Worm (Caenorhabditis elegans) whole organism, young adult: ENCODE measurements around the gene F22F7.12.
A peak's percentile ranks its signal among the peaks of the same experiment; 100 is the strongest.

Experiments
- F23B12.7 ChIP-seq: sonication (generic microtip); optimal IDR thresholded peaks from 2 replicates; lab custom pipeline; 2017; ENCODE audit warnings: missing genetic modification characterization, mild to moderate bottlenecking, missing compliant biosample characterization, antibody characterized with exemption, moderate library complexity; ENCODE audit not compliant: insufficient read depth
- K11D2.4 ChIP-seq: fragments of 200-800 bp; sonication (Bioruptor generic); IDR thresholded peaks from 2 replicates; pipeline ENCODE4 v1.3.6; 2022; ENCODE audit warnings: missing genetic modification reagents, missing genetic modification characterization, missing compliant biosample characterization
- K12H6.12 ChIP-seq: fragments of 200-800 bp; sonication (Bioruptor generic); optimal IDR thresholded peaks from 2 replicates; lab custom pipeline; 2018; ENCODE audit warnings: mild to moderate bottlenecking, missing genetic modification characterization, missing compliant biosample characterization
- Y67H2A.10 ChIP-seq: fragments of 200-800 bp; sonication (Bioruptor generic); conservative IDR thresholded peaks from 2 replicates; pipeline ENCODE4 v1.3.6; 2022; ENCODE audit warnings: missing genetic modification reagents, missing genetic modification characterization, missing compliant biosample characterization
- Y95B8A.8 ChIP-seq: fragments of 200-800 bp; sonication (Bioruptor generic); IDR thresholded peaks from 2 replicates; pipeline ENCODE4 v1.3.6; 2022; ENCODE audit warnings: missing genetic modification reagents, missing genetic modification characterization, missing compliant biosample characterization
- atf-7 ChIP-seq: sonication (generic microtip); optimal IDR thresholded peaks from 2 replicates; lab custom pipeline; 2017; ENCODE audit warnings: mild to moderate bottlenecking, missing genetic modification characterization, missing compliant biosample characterization
- athp-1 ChIP-seq: sonication (generic microtip); optimal IDR thresholded peaks from 2 replicates; lab custom pipeline; 2017; ENCODE audit warnings: mild to moderate bottlenecking, missing genetic modification characterization, missing compliant biosample characterization
- cebp-1 ChIP-seq, 2 experiments: fragments of 200-800 bp in 1 of 2; sonication (Bioruptor generic) in 1 of 2; sonication (generic microtip) in 1 of 2; IDR thresholded peaks in 1 of 2; optimal IDR thresholded peaks in 1 of 2; 2 replicates each; pipeline versions ENCODE4 v1.3.6 to Lab custom; 2017 to 2022; ENCODE audit warnings: missing compliant biosample characterization in 2 of 2, missing genetic modification characterization in 2 of 2, mild to moderate bottlenecking in 1 of 2, missing genetic modification reagents in 1 of 2, moderate library complexity in 1 of 2
- cebp-2 ChIP-seq: fragments of 200-800 bp; sonication (Bioruptor generic); IDR thresholded peaks from 2 replicates; pipeline ENCODE4 v1.3.6; 2022; ENCODE audit warnings: missing genetic modification characterization, missing compliant biosample characterization
- ceh-27 ChIP-seq: fragments of 200-800 bp; sonication (Bioruptor generic); optimal IDR thresholded peaks from 2 replicates; lab custom pipeline; 2018; ENCODE audit warnings: mild to moderate bottlenecking, missing genetic modification characterization, moderate library complexity, missing compliant biosample characterization
- ceh-58 ChIP-seq: fragments of 200-800 bp; sonication (Bioruptor generic); IDR thresholded peaks from 2 replicates; pipeline ENCODE4 v1.3.6; 2022; ENCODE audit warnings: missing genetic modification characterization, missing compliant biosample characterization
- chd-7 ChIP-seq: sonication (generic microtip); optimal IDR thresholded peaks from 2 replicates; lab custom pipeline; 2016; ENCODE audit warnings: mild to moderate bottlenecking, missing genetic modification characterization, moderate library complexity, missing compliant biosample characterization
- dox-1 ChIP-seq: fragments of 200-800 bp; sonication (Bioruptor generic); IDR thresholded peaks from 2 replicates; pipeline ENCODE4 v1.3.6; 2022; ENCODE audit warnings: missing genetic modification reagents, missing genetic modification characterization, missing compliant biosample characterization
- egl-44 ChIP-seq: fragments of 200-800 bp; sonication (Bioruptor generic); IDR thresholded peaks from 2 replicates; pipeline ENCODE4 v1.3.6; 2022; ENCODE audit warnings: missing genetic modification reagents, missing genetic modification characterization, missing compliant biosample characterization
- egrh-3 ChIP-seq: fragments of 200-800 bp; sonication (Bioruptor generic); IDR thresholded peaks from 2 replicates; pipeline ENCODE4 v1.3.6; 2022; ENCODE audit warnings: missing genetic modification reagents, missing genetic modification characterization, missing compliant biosample characterization
- ets-4 ChIP-seq: fragments of 200-800 bp; sonication (Bioruptor generic); optimal IDR thresholded peaks from 2 replicates; lab custom pipeline; 2018; ENCODE audit warnings: mild to moderate bottlenecking, missing genetic modification characterization, missing compliant biosample characterization
- hlh-26 ChIP-seq: fragments of 200-800 bp; sonication (Bioruptor generic); conservative IDR thresholded peaks from 2 replicates; pipeline ENCODE4 v1.3.6; 2022; ENCODE audit warnings: missing genetic modification reagents, missing genetic modification characterization, missing compliant biosample characterization
- hmg-1.2 ChIP-seq: fragments of 200-800 bp; sonication (Bioruptor generic); IDR thresholded peaks from 2 replicates; pipeline ENCODE4 v1.3.6; 2022; ENCODE audit warnings: missing genetic modification reagents, missing genetic modification characterization, missing compliant biosample characterization
- hrde-1 ChIP-seq: sonication (generic microtip); optimal IDR thresholded peaks from 2 replicates; lab custom pipeline; 2016; ENCODE audit warnings: missing genetic modification characterization, mild to moderate bottlenecking, missing compliant biosample characterization, moderate library complexity, missing genotype, missing genetic modification reagents, borderline replicate concordance
- let-526 ChIP-seq: fragments of 200-800 bp; sonication (Bioruptor generic); IDR thresholded peaks from 2 replicates; pipeline ENCODE4 v1.3.6; 2022; ENCODE audit warnings: missing genetic modification reagents, missing genetic modification characterization, missing compliant biosample characterization
- let-607 ChIP-seq, 2 experiments: fragments of 200-800 bp in 1 of 2; sonication (Bioruptor generic) in 1 of 2; sonication (generic microtip) in 1 of 2; optimal IDR thresholded peaks; 2 replicates each; lab custom pipeline; 2016 to 2018; ENCODE audit warnings: mild to moderate bottlenecking in 2 of 2, missing compliant biosample characterization in 2 of 2, missing genetic modification characterization in 2 of 2, moderate library complexity in 2 of 2, missing genotype in 1 of 2
- lin-35 ChIP-seq, 3 experiments: fragments of 150-350 bp in 2 of 3; sonication (generic microtip) in 1 of 3; optimal IDR thresholded peaks; 2 replicates each; lab custom pipeline; 2014 to 2018; ENCODE audit warnings: missing biosample characterization in 3 of 3, missing genetic modification characterization in 3 of 3, missing genetic modification reagents in 3 of 3
- lin-40 ChIP-seq: sonication (generic microtip); optimal IDR thresholded peaks from 2 replicates; lab custom pipeline; 2016; ENCODE audit warnings: missing genetic modification characterization, mild to moderate bottlenecking, missing compliant biosample characterization, missing genotype, missing genetic modification reagents
- lin-54 ChIP-seq: fragments of 200-800 bp; sonication (Bioruptor generic); optimal IDR thresholded peaks from 2 replicates; lab custom pipeline; 2018; ENCODE audit warnings: mild to moderate bottlenecking, missing genetic modification characterization, missing compliant biosample characterization
- madf-3 ChIP-seq: fragments of 200-800 bp; sonication (Bioruptor generic); IDR thresholded peaks from 2 replicates; pipeline ENCODE4 v1.3.6; 2022; ENCODE audit warnings: missing genetic modification reagents, missing genetic modification characterization, missing compliant biosample characterization
- madf-6 ChIP-seq: fragments of 200-800 bp; sonication (Bioruptor generic); IDR thresholded peaks from 2 replicates; pipeline ENCODE4 v1.3.6; 2022; ENCODE audit warnings: missing genetic modification reagents, missing genetic modification characterization, missing compliant biosample characterization
- mcd-1 ChIP-seq: fragments of 200-800 bp; sonication (Bioruptor generic); IDR thresholded peaks from 2 replicates; pipeline ENCODE4 v1.3.6; 2022; ENCODE audit warnings: missing genetic modification reagents, missing genetic modification characterization, missing compliant biosample characterization
- mes-4 ChIP-seq: sonication (generic microtip); optimal IDR thresholded peaks from 2 replicates; lab custom pipeline; 2016; ENCODE audit warnings: missing genotype, missing genetic modification characterization, missing compliant biosample characterization
- nfya-1 ChIP-seq: sonication (generic microtip); optimal IDR thresholded peaks from 2 replicates; lab custom pipeline; 2017; ENCODE audit warnings: antibody characterized with exemption, missing compliant biosample characterization, missing genetic modification characterization, borderline replicate concordance; ENCODE audit not compliant: insufficient read depth
- nfyb-1 ChIP-seq: fragments of 200-800 bp; sonication (Bioruptor generic); IDR thresholded peaks from 2 replicates; pipeline ENCODE4 v1.3.6; 2022; ENCODE audit warnings: missing genetic modification reagents, missing genetic modification characterization, missing compliant biosample characterization
- nhr-179 ChIP-seq: sonication (generic microtip); optimal IDR thresholded peaks from 2 replicates; lab custom pipeline; 2016; ENCODE audit warnings: mild to moderate bottlenecking, missing genetic modification characterization, missing compliant biosample characterization
- nhr-80 ChIP-seq: sonication (generic microtip); optimal IDR thresholded peaks from 2 replicates; lab custom pipeline; 2016; ENCODE audit warnings: missing genetic modification characterization, missing compliant biosample characterization
- rec-8 ChIP-seq, 2 experiments: sonication (generic microtip); optimal IDR thresholded peaks; 2 replicates each; lab custom pipeline; 2016; ENCODE audit warnings: mild to moderate bottlenecking in 2 of 2, missing genetic modification characterization in 2 of 2, missing genetic modification reagents in 2 of 2, missing genotype in 2 of 2, missing biosample characterization in 1 of 2, missing compliant biosample characterization in 1 of 2, moderate library complexity in 1 of 2
- sea-2 ChIP-seq: fragments of 200-800 bp; sonication (Bioruptor generic); IDR thresholded peaks from 2 replicates; pipeline ENCODE4 v1.3.6; 2022; ENCODE audit warnings: missing genetic modification characterization, missing compliant biosample characterization
- snpc-1.3 ChIP-seq: sonication (generic microtip); optimal IDR thresholded peaks from 2 replicates; lab custom pipeline; 2017; ENCODE audit warnings: missing genetic modification characterization, mild to moderate bottlenecking, missing compliant biosample characterization, antibody characterized with exemption, moderate library complexity, missing genotype, missing genetic modification reagents; ENCODE audit not compliant: insufficient read depth
- snpc-4 ChIP-seq, 5 experiments: fragments of 150-350 bp in 1 of 5; sonication (generic microtip) in 4 of 5; optimal IDR thresholded peaks; 2 replicates each; lab custom pipeline; 2014 to 2018; ENCODE audit warnings: missing genetic modification characterization in 5 of 5, missing biosample characterization in 3 of 5, antibody characterized with exemption in 2 of 5, mild to moderate bottlenecking in 2 of 5, missing compliant biosample characterization in 2 of 5, missing genotype in 2 of 5, moderate library complexity in 2 of 5, missing genetic modification reagents in 1 of 5
- tlf-1 ChIP-seq: fragments of 200-800 bp; sonication (Bioruptor generic); optimal IDR thresholded peaks from 2 replicates; lab custom pipeline; 2018; ENCODE audit warnings: mild to moderate bottlenecking, missing genetic modification characterization, missing compliant biosample characterization
- zfh-2 ChIP-seq: fragments of 200-800 bp; sonication (Bioruptor generic); conservative IDR thresholded peaks from 2 replicates; pipeline ENCODE4 v1.3.6; 2022; ENCODE audit warnings: missing genetic modification reagents, missing genetic modification characterization, missing compliant biosample characterization
- ztf-18 ChIP-seq: sonication (generic microtip); optimal IDR thresholded peaks from 2 replicates; lab custom pipeline; 2016; ENCODE audit warnings: missing genotype, mild to moderate bottlenecking, missing genetic modification characterization, missing compliant biosample characterization
- ztf-25 ChIP-seq: fragments of 200-800 bp; sonication (Bioruptor generic); IDR thresholded peaks from 2 replicates; pipeline ENCODE4 v1.3.6; 2022; ENCODE audit warnings: missing genetic modification reagents, missing genetic modification characterization, missing compliant biosample characterization
- ztf-3 ChIP-seq: fragments of 200-800 bp; sonication (Bioruptor generic); optimal IDR thresholded peaks from 2 replicates; lab custom pipeline; 2018; ENCODE audit warnings: mild to moderate bottlenecking, missing genetic modification characterization, missing compliant biosample characterization

F22F7.12 gene

DNA sequence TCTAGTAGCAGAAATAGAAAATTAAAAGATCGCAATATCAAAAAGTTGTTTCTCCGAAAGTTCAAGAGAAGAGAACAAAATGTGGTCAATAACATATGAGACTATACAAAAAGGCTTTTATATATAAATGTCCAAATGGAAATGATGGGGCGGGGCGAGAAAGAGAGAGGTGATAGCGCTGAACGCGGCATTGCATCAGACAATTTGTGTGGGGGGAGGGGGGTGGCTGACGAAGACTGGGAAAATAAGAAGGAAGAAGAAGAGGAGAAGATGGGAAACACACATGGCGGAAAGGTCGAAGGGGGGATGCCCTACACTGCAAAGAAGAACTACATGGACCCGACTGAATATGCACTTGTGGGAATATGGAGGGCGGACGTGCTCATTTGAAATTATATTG lies 9.0 kb downstream of the F22F7.12 start (continued):
- TF ChIP-seq hlh-26 (GFP tag; lab: Robert Waterston, UW) (no peak), snpc-1.3 (tag; lab: Kevin White, UChicago) (no peak), rec-8 (tag; optimal IDR thresholded peaks at IDR 0.05; lab: Kevin White, UChicago) (no peak), hrde-1 (no peak), atf-7 (tag; lab: Kevin White, UChicago) (no peak), Y95B8A.8 (GFP tag; lab: Robert Waterston, UW) (no peak)

DNA sequence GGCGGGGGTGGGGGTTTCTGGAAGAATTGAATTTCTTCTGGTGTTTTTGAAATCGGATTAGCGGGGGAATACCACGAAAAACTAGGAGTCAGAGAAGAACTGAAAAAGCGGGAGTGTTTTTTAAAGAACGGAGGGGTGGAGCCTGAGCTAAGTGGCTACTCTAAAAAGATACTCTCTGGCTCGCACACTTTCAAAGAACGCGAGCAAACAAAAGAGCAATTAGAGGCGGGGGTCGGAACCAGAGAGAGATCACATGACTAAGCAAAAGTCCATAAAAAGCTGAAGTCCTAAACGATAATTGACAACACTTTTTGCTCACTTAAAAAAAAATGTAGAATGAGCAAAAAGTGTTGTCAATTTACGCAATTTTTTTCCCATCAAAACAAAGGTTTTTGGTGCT lies 10.0 kb downstream of the F22F7.12 start:
- TF ChIP-seq mes-4 (tag; lab: Kevin White, UChicago) (no peak), lin-35 (GFP tag; optimal IDR thresholded peaks at IDR 0.05; lab: Kevin White, UChicago) (peak in 1 of 3 experiments; percentile 9)

DNA sequence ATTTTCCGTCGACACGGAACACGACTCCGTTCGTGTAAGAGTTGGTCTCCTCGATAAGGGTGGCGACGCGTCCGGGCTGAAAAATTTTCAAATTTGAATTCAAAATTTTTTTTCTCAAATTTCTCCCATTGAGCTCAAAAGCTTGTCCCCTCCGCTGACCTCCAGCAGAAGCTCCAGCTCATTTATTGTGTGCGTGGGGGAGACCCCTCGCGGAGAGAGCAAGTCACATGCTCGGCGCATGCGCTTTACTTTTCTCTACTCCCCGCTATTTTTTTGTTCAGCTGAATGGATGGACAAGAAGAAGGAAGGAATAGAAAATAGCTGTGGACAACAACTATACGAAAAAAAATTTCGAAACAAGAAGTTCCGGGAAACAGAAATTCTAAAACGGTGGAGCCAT lies 10.8 kb downstream of the F22F7.12 start:
- TF ChIP-seq hmg-1.2 (GFP tag; lab: Robert Waterston, UW), result peak; percentile 37; the same call in 1 of the 2 replicates
- peak; percentile 70 for TF ChIP-seq K12H6.12 (tag; lab: Kevin White, UChicago)
- no peak for TF ChIP-seq ztf-25
- no peak for TF ChIP-seq snpc-1.3 (tag; lab: Kevin White, UChicago)
- peak; percentile 31; the same call in 1 of the 2 replicates for TF ChIP-seq egrh-3 (GFP tag; lab: Robert Waterston, UW)
- peak; percentile 41 for TF ChIP-seq chd-7 (tag; lab: Kevin White, UChicago)
- no peak for TF ChIP-seq snpc-4 (GFP tag; optimal IDR thresholded peaks at IDR 0.05; lab: Kevin White, UChicago)
- peak in 1 of 4 experiments; percentile 13 for TF ChIP-seq snpc-4 (tag; optimal IDR thresholded peaks at IDR 0.05; lab: Kevin White, UChicago)
- TF ChIP-seq mcd-1 (GFP tag; lab: Robert Waterston, UW), result 0 out of 2 replicates have a peak, but pooled peaks have one; percentile 41
- peak; percentile 43 for TF ChIP-seq ceh-27
- no peak for TF ChIP-seq ztf-18
- TF ChIP-seq nhr-80, result peak; percentile 7
- TF ChIP-seq nfya-1 (tag; lab: Kevin White, UChicago), result no peak
- peak; percentile 45 for TF ChIP-seq atf-7 (tag; lab: Kevin White, UChicago)
- TF ChIP-seq cebp-1 (GFP tag; IDR thresholded peaks at IDR 0.05; lab: Robert Waterston, UW), result no peak
- TF ChIP-seq cebp-1 (tag; optimal IDR thresholded peaks at IDR 0.05; lab: Kevin White, UChicago), result peak; percentile 74
- TF ChIP-seq K11D2.4 (GFP tag; lab: Robert Waterston, UW), result peak; percentile 57
- TF ChIP-seq lin-35 (GFP tag; optimal IDR thresholded peaks at IDR 0.05; lab: Kevin White, UChicago), result peak in 1 of 3 experiments; percentile 80
- no peak for TF ChIP-seq madf-3 (GFP tag; lab: Robert Waterston, UW)
- TF ChIP-seq dox-1 (GFP tag; lab: Robert Waterston, UW), result peak; percentile 42; the same call in 1 of the 2 replicates
- peak; percentile 21 for TF ChIP-seq lin-40 (tag; lab: Kevin White, UChicago)
- no peak for TF ChIP-seq let-526 (GFP tag; lab: Robert Waterston, UW)
- TF ChIP-seq zfh-2 (GFP tag; lab: Robert Waterston, UW), result peak; percentile 84
- TF ChIP-seq cebp-2 (GFP tag; lab: Robert Waterston, UW), result no peak

DNA sequence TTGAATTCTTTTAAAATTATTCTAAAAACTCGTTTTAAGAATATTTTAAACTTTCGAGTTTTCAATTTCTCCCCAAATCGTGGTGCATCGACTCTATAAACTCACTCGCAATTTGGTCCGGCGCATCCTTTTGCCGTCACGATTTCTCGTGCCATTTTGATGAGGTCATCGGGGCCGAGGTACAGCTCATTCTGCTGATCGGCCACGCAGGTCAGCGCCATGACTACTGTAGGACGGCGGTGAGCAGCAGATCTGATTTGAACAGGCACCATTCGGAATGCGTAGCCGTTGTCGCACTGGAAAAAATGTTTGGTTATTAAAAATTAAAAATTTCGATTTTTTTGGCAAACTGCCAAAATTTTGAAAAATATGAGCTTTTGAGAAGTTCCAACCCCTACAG lies 11.6 kb downstream of the F22F7.12 start:
- TF ChIP-seq egl-44 (no peak), egrh-3 (GFP tag; lab: Robert Waterston, UW) (no peak), sea-2 (GFP tag; lab: Robert Waterston, UW) (0 out of 2 replicates have a peak, but pooled peaks have one; percentile 18), ceh-58 (GFP tag; lab: Robert Waterston, UW) (no peak), zfh-2 (GFP tag; lab: Robert Waterston, UW) (peak; percentile 56; the same call in 1 of the 2 replicates), Y67H2A.10 (no peak), let-607 (tag; optimal IDR thresholded peaks at IDR 0.05; lab: Kevin White, UChicago) (no peak), madf-6 (GFP tag; lab: Robert Waterston, UW) (no peak), athp-1 (tag; lab: Kevin White, UChicago) (no peak), F23B12.7 (no peak), dox-1 (GFP tag; lab: Robert Waterston, UW) (no peak), ets-4 (no peak), ztf-3 (GFP tag; lab: Kevin White, UChicago) (no peak), nhr-179 (tag; lab: Kevin White, UChicago) (no peak), tlf-1 (GFP tag; lab: Kevin White, UChicago) (no peak), lin-54 (GFP tag; lab: Kevin White, UChicago) (no peak), nfyb-1 (peak; percentile 19; the same call in 1 of the 2 replicates)
- TF ChIP-seq, all 124 proteins: peak for 3
